Fruit fly (Drosophila melanogaster): ENCODE measurements around the gene MagR.
A peak's percentile ranks its signal among the peaks of the same experiment; 100 is the strongest.

Gene MagR

dm6 chrX:15731968-15732367 lies 2.1 kb upstream of the MagR start, which contains the start of gene CG8191 (continued):
- no peak for TF ChIP-seq CG1024 (GFP tag; IDR thresholded peaks at IDR 0.05)
- peak; percentile 80 for TF ChIP-seq CG34224 (GFP tag; IDR thresholded peaks at IDR 0.05; ENCODE audit: partially characterized antibody)
- TF ChIP-seq dimm (GFP tag; IDR thresholded peaks at IDR 0.05): no peak
- TF ChIP-seq cg (GFP tag; optimal IDR thresholded peaks at IDR 0.05): no peak
- TF ChIP-seq eve (GFP tag; optimal IDR thresholded peaks at IDR 0.05): no peak
- no peak for TF ChIP-seq Ssrp (tag; optimal IDR thresholded peaks at IDR 0.05)
- TF ChIP-seq CG4730 (GFP tag; IDR thresholded peaks at IDR 0.05): no peak
- no peak for TF ChIP-seq CG11085 (GFP tag; IDR thresholded peaks at IDR 0.05)
- peak; percentile 69 for TF ChIP-seq hbn (GFP tag; IDR thresholded peaks at IDR 0.05; ENCODE audit: partially characterized antibody)
- no peak for TF ChIP-seq CG2889 (GFP tag; IDR thresholded peaks at IDR 0.05)
- TF ChIP-seq Dp (GFP tag; optimal IDR thresholded peaks at IDR 0.05): peak; percentile 85
- TF ChIP-seq Fer3 (tag; optimal IDR thresholded peaks at IDR 0.05): no peak
- TF ChIP-seq cwo (GFP tag; optimal IDR thresholded peaks at IDR 0.05): no peak
- TF ChIP-seq CG14014 (GFP tag; IDR thresholded peaks at IDR 0.05): no peak
- no peak for TF ChIP-seq gsb (GFP tag; IDR thresholded peaks at IDR 0.05)
- TF ChIP-seq CG10431 (GFP tag; optimal IDR thresholded peaks at IDR 0.05): no peak
- TF ChIP-seq mirr (GFP tag; optimal IDR thresholded peaks at IDR 0.05): no peak
- no peak for TF ChIP-seq croc (GFP tag; conservative IDR thresholded peaks at IDR 0.05)
- TF ChIP-seq rib (GFP tag; IDR thresholded peaks at IDR 0.05): no peak
- TF ChIP-seq CG6791 (GFP tag; IDR thresholded peaks at IDR 0.05; ENCODE audit: partially characterized antibody): peak; percentile 86
- TF ChIP-seq CG11456 (GFP tag; IDR thresholded peaks at IDR 0.05): no peak
- no peak for TF ChIP-seq CG30020 (tag; optimal IDR thresholded peaks at IDR 0.05)
- TF ChIP-seq tgo (GFP tag; IDR thresholded peaks at IDR 0.05): no peak
- TF ChIP-seq CG13287 (GFP tag; IDR thresholded peaks at IDR 0.05; ENCODE audit: partially characterized antibody): peak; percentile 77
- no peak for TF ChIP-seq trh (GFP tag; optimal IDR thresholded peaks at IDR 0.05)
- no peak for TF ChIP-seq CG6854 (GFP tag; optimal IDR thresholded peaks at IDR 0.05)
- no peak for TF ChIP-seq wek (GFP tag; optimal IDR thresholded peaks at IDR 0.05)
- no peak for TF ChIP-seq CG1529 (GFP tag; optimal IDR thresholded peaks at IDR 0.05)
- TF ChIP-seq zfh2 (GFP tag; optimal IDR thresholded peaks at IDR 0.05): no peak
- no peak for TF ChIP-seq gsb-n (tag; optimal IDR thresholded peaks at IDR 0.05)
- TF ChIP-seq Tbp (GFP tag; optimal IDR thresholded peaks at IDR 0.05): no peak
- peak; percentile 72 for TF ChIP-seq CG2116 (GFP tag; optimal IDR thresholded peaks at IDR 0.05)
- TF ChIP-seq Abd-B (GFP tag; optimal IDR thresholded peaks at IDR 0.05): no peak
- TF ChIP-seq CG17612 (GFP tag; IDR thresholded peaks at IDR 0.05): no peak
- peak; percentile 73 for TF ChIP-seq Bgb (GFP tag; IDR thresholded peaks at IDR 0.05; ENCODE audit: partially characterized antibody)
- TF ChIP-seq CG17829 (tag; optimal IDR thresholded peaks at IDR 0.05): peak; percentile 6
- TF ChIP-seq HmgZ (tag; optimal IDR thresholded peaks at IDR 0.05): no peak
- no peak for TF ChIP-seq Lim3 (GFP tag; IDR thresholded peaks at IDR 0.05)
- no peak for TF ChIP-seq CG12391 (tag; optimal IDR thresholded peaks at IDR 0.05)
- TF ChIP-seq CG11247 (GFP tag; IDR thresholded peaks at IDR 0.05): no peak
- TF ChIP-seq BtbVII (GFP tag; optimal IDR thresholded peaks at IDR 0.05): no peak
- TF ChIP-seq Scr (GFP tag; IDR thresholded peaks at IDR 0.05; ENCODE audit: partially characterized antibody): peak; percentile 66
- no peak for TF ChIP-seq odd (GFP tag; optimal IDR thresholded peaks at IDR 0.05)
- no peak for TF ChIP-seq Atf6 (GFP tag; IDR thresholded peaks at IDR 0.05)
- TF ChIP-seq CG13123 (GFP tag; optimal IDR thresholded peaks at IDR 0.05): no peak
- TF ChIP-seq mld (GFP tag; IDR thresholded peaks at IDR 0.05; ENCODE audit: partially characterized antibody): peak; percentile 75; the same call in 2 of the 3 replicates
- no peak for TF ChIP-seq Sox100B (GFP tag; optimal IDR thresholded peaks at IDR 0.05)
- TF ChIP-seq CG17328 (GFP tag; IDR thresholded peaks at IDR 0.05): no peak
- no peak for TF ChIP-seq ind (GFP tag; optimal IDR thresholded peaks at IDR 0.05)
- TF ChIP-seq sima (GFP tag; optimal IDR thresholded peaks at IDR 0.05): no peak
- TF ChIP-seq Sry-β (GFP tag; optimal IDR thresholded peaks at IDR 0.05): peak; percentile 17

All from whole organism, embryonic.